Worm (Caenorhabditis elegans) whole organism, L2 larva: ENCODE results near the gene nhr-53.

Experiments
- ceh-82 ChIP-seq: fragments of 150-350 bp; optimal IDR thresholded peaks from 2 replicates; lab custom pipeline; 2014; ENCODE audit warnings: missing biosample characterization, missing genetic modification characterization
- ztf-4 ChIP-seq: fragments of 150-350 bp; optimal IDR thresholded peaks from 2 replicates; lab custom pipeline; 2014; ENCODE audit warnings: missing biosample characterization, missing genetic modification characterization

DNA sequence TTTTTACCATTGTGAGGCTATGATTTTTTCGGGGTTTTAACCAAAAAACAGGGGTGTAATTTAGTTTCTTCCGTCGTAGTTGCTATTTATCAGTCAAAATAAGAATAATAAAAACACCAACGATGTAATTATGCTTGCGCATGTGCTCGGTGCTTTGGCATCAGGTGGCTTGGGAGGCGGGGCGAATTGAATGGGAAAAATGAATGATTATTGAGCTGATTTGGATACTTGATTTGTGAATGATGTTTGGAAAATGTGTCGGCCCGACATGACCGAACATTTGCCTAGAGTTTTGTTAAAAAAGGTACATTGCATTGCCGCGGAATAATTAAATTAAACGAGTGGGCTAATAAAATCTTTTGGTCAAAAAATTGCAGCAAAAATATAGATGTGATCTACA, 30.0 kb upstream of the nhr-53 start, which contains the start of gene str-38:
- TF ChIP-seq ceh-82 (tag; lab: Kevin White, UChicago) (no peak), ztf-4 (tag; lab: Kevin White, UChicago) (no peak)
